Fruit fly (Drosophila melanogaster): ENCODE results near the gene Prx6a.

The Prx6a gene

DNA sequence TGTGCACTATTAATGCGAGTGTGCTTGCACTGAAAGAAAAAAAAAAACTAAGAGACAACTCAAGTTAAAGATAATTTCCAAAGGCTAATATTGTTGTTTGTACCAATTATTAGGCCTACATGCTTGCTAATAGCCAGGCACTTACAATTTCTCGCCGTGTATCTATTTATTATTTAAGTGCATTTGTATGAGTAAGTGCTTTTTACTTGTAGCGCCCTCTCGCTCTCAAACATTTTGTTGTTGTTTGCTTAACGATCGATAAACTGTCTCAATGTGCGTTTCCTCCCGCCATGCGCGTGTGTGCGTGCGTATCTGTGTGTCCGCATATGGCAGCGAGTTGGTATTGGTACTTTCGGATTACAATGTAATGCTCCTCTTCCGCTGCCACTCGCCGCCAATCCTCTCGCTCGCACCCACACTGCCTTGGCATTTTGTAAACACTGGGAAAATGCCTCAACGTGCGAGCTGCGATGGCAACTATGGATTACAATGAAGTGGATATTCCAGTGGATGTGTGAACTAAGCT is 19.1 kb upstream of the Prx6a start (continued):
- peak; percentile 53; the same call in 1 of the 3 replicates for TF ChIP-seq sr (GFP tag; IDR thresholded peaks at IDR 0.05)
- peak; percentile 32 for TF ChIP-seq CG3281 (GFP tag; optimal IDR thresholded peaks at IDR 0.05)
- TF ChIP-seq ranshi (GFP tag; IDR thresholded peaks at IDR 0.05): peak; percentile 83; the same call in 1 of the 2 replicates
- TF ChIP-seq pum (GFP tag; optimal IDR thresholded peaks at IDR 0.05): peak; percentile 87
- no peak for TF ChIP-seq CkIIα-i1 (GFP tag; IDR thresholded peaks at IDR 0.05)
- peak; percentile 66 for TF ChIP-seq CG33213 (GFP tag; optimal IDR thresholded peaks at IDR 0.05)
- no peak for TF ChIP-seq pfk (GFP tag; optimal IDR thresholded peaks at IDR 0.05)
- TF ChIP-seq CG1603 (tag; optimal IDR thresholded peaks at IDR 0.05): peak; percentile 72
- peak; percentile 86 for TF ChIP-seq CG1602 (GFP tag; optimal IDR thresholded peaks at IDR 0.05)
- TF ChIP-seq Atf6 (GFP tag; IDR thresholded peaks at IDR 0.05): peak; percentile 77
- TF ChIP-seq jigr1 (GFP tag; IDR thresholded peaks at IDR 0.05): peak; percentile 68; the same call in 2 of the 3 replicates
- TF ChIP-seq Tbp (GFP tag; optimal IDR thresholded peaks at IDR 0.05): no peak
- TF ChIP-seq CG4730 (GFP tag; IDR thresholded peaks at IDR 0.05): peak; percentile 75
- peak; percentile 50 for TF ChIP-seq Dek (tag; optimal IDR thresholded peaks at IDR 0.05)
- no peak for TF ChIP-seq pan (optimal IDR thresholded peaks at IDR 0.05)
- TF ChIP-seq pan (GFP tag; optimal IDR thresholded peaks at IDR 0.05 in 1 of 2, IDR thresholded peaks at IDR 0.05 in 1 of 2): peak in 1 of 2 experiments; percentile 85
- TF ChIP-seq sd (tag; optimal IDR thresholded peaks at IDR 0.05): peak; percentile 51
- TF ChIP-seq CG9876 (GFP tag; optimal IDR thresholded peaks at IDR 0.05): peak; percentile 79
- peak; percentile 72 for TF ChIP-seq dm (GFP tag; optimal IDR thresholded peaks at IDR 0.05)
- peak; percentile 58 for TF ChIP-seq sima (GFP tag; optimal IDR thresholded peaks at IDR 0.05)
- peak; percentile 74 for TF ChIP-seq eyg (GFP tag; optimal IDR thresholded peaks at IDR 0.05)
- TF ChIP-seq unpg (GFP tag; optimal IDR thresholded peaks at IDR 0.05): peak; percentile 77
- peak; percentile 38 for TF ChIP-seq Asciz (GFP tag; optimal IDR thresholded peaks at IDR 0.05)
- no peak for TF ChIP-seq HLH4C (GFP tag; IDR thresholded peaks at IDR 0.05; ENCODE audit: partially characterized antibody)
- peak; percentile 67; the same call in 2 of the 3 replicates for TF ChIP-seq CG3726 (GFP tag; IDR thresholded peaks at IDR 0.05)
- TF ChIP-seq CG16863 (GFP tag; optimal IDR thresholded peaks at IDR 0.05): peak; percentile 86
- TF ChIP-seq gsb-n (tag; optimal IDR thresholded peaks at IDR 0.05): peak; percentile 62
- TF ChIP-seq shn (GFP tag; optimal IDR thresholded peaks at IDR 0.05): peak; percentile 86
- no peak for TF ChIP-seq D (optimal IDR thresholded peaks at IDR 0.05)
- TF ChIP-seq D (GFP tag; optimal IDR thresholded peaks at IDR 0.05): peak; percentile 74
- TF ChIP-seq CG17912 (GFP tag; optimal IDR thresholded peaks at IDR 0.05): no peak
- TF ChIP-seq CG17802 (tag; optimal IDR thresholded peaks at IDR 0.05): peak; percentile 39
- peak; percentile 49 for TF ChIP-seq p53 (GFP tag; optimal IDR thresholded peaks at IDR 0.05)
- TF ChIP-seq CG7839 (tag; optimal IDR thresholded peaks at IDR 0.05): peak; percentile 84
- TF ChIP-seq E2f1 (GFP tag; IDR thresholded peaks at IDR 0.05): peak; percentile 84
- TF ChIP-seq C15 (GFP tag; IDR thresholded peaks at IDR 0.05): no peak
- TF ChIP-seq slp2 (GFP tag; optimal IDR thresholded peaks at IDR 0.05): peak; percentile 81
- TF ChIP-seq Lhr (GFP tag; optimal IDR thresholded peaks at IDR 0.05): peak; percentile 49
- TF ChIP-seq esg (GFP tag; conservative IDR thresholded peaks at IDR 0.05): peak; percentile 83
- TF ChIP-seq Dbx (GFP tag; IDR thresholded peaks at IDR 0.05): peak; percentile 73
- peak; percentile 66 for TF ChIP-seq E2f2 (GFP tag; IDR thresholded peaks at IDR 0.05)
- no peak for TF ChIP-seq lov (optimal IDR thresholded peaks at IDR 0.05)
- TF ChIP-seq lov (GFP tag; IDR thresholded peaks at IDR 0.05): no peak; the same call in 2 of the 3 replicates
- TF ChIP-seq CG31388 (GFP tag; optimal IDR thresholded peaks at IDR 0.05): peak; percentile 78
- peak; percentile 72 for TF ChIP-seq CG13775 (GFP tag; optimal IDR thresholded peaks at IDR 0.05)
- TF ChIP-seq CG17359 (tag; optimal IDR thresholded peaks at IDR 0.05): peak; percentile 81
- TF ChIP-seq Hmr (GFP tag; optimal IDR thresholded peaks at IDR 0.05): peak; percentile 79
- TF ChIP-seq onecut (GFP tag; IDR thresholded peaks at IDR 0.05): peak; percentile 99
- TF ChIP-seq H15 (GFP tag; IDR thresholded peaks at IDR 0.05): peak; percentile 85
- TF ChIP-seq Atf3 (GFP tag; optimal IDR thresholded peaks at IDR 0.05): peak; percentile 84
- peak; percentile 65 for TF ChIP-seq crc (GFP tag; optimal IDR thresholded peaks at IDR 0.05)
- TF ChIP-seq CG2712 (tag; optimal IDR thresholded peaks at IDR 0.05): peak; percentile 80
